Worm (Caenorhabditis elegans) whole organism, early embryonic: ENCODE data around the gene Y73B6BL.14.

Experiments used
- B0310.2 ChIP-seq: sonication (generic microtip); optimal IDR thresholded peaks from 2 replicates; lab custom pipeline; 2016; ENCODE audit warnings: mild to moderate bottlenecking, missing genetic modification characterization, missing compliant biosample characterization
- aly-1 ChIP-seq: sonication (generic microtip); optimal IDR thresholded peaks from 2 replicates; lab custom pipeline; 2016; ENCODE audit warnings: missing genetic modification characterization, missing compliant biosample characterization
- ama-1 ChIP-seq: fragments of 150-350 bp; optimal IDR thresholded peaks from 2 replicates; lab custom pipeline; 2014
- ceh-36 ChIP-seq: sonication (generic microtip); optimal IDR thresholded peaks from 2 replicates; lab custom pipeline; 2016; ENCODE audit warnings: missing genetic modification characterization, inconsistent platforms, missing compliant biosample characterization
- flt-1 ChIP-seq: fragments of 200-800 bp; sonication (Bioruptor generic); IDR thresholded peaks from 2 replicates; pipeline ENCODE4 v1.3.6; 2022; ENCODE audit warnings: missing genetic modification characterization, missing compliant biosample characterization
- pes-1 ChIP-seq: fragments of 200-800 bp; sonication (Bioruptor generic); IDR thresholded peaks from 2 replicates; pipeline ENCODE4 v1.3.6; 2022; ENCODE audit warnings: missing genetic modification reagents, missing genetic modification characterization, missing compliant biosample characterization
- tbx-11 ChIP-seq: fragments of 200-800 bp; sonication (Bioruptor generic); IDR thresholded peaks from 2 replicates; pipeline ENCODE4 v1.3.6; 2022; ENCODE audit warnings: missing genetic modification characterization, missing compliant biosample characterization

DNA sequence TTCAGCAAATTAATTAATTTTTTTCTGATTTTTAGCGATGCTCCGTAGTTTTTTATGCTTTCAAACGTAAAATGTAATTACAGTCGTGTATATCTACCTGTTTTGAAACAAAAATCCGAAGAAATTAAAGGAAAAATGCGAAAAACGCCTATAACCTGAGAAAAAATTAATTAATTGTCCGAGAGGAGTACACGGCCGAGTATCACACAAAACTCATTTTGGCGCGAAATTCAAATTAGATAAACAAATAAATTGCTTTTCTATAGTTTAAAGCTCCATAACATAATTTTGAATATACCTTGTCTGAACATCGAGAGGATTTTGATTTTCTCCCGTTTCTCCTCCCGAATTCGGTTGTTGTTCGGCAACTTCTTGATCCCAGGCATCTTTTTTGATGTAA lies 26.7 kb upstream of the Y73B6BL.14 start:
- TF ChIP-seq aly-1 (tag; lab: Kevin White, UChicago) (no peak), B0310.2 (tag; lab: Kevin White, UChicago) (no peak), tbx-11 (GFP tag; lab: Robert Waterston, UW) (no peak), flt-1 (GFP tag; lab: Robert Waterston, UW) (no peak), pes-1 (GFP tag; lab: Robert Waterston, UW) (no peak), ceh-36 (no peak), ama-1 (lab: Kevin White, UChicago) (no peak)
